Worm (Caenorhabditis elegans) whole organism, early embryonic: ENCODE measurements around the gene F48G7.9.

Experiments
- B0310.2 ChIP-seq: sonication (generic microtip); optimal IDR thresholded peaks from 2 replicates; lab custom pipeline; 2016; ENCODE audit warnings: mild to moderate bottlenecking, missing genetic modification characterization, missing compliant biosample characterization
- F13C5.2 ChIP-seq: sonication (generic microtip); optimal IDR thresholded peaks from 2 replicates; lab custom pipeline; 2017; ENCODE audit warnings: mild to moderate bottlenecking, missing genetic modification characterization, inconsistent platforms, missing compliant biosample characterization
- aly-1 ChIP-seq: sonication (generic microtip); optimal IDR thresholded peaks from 2 replicates; lab custom pipeline; 2016; ENCODE audit warnings: missing genetic modification characterization, missing compliant biosample characterization
- ama-1 ChIP-seq: fragments of 150-350 bp; optimal IDR thresholded peaks from 2 replicates; lab custom pipeline; 2014
- ceh-13 ChIP-seq: fragments of 200-800 bp; sonication (Bioruptor generic); optimal IDR thresholded peaks from 2 replicates; lab custom pipeline; 2018; ENCODE audit warnings: mild to moderate bottlenecking, missing genetic modification characterization, missing compliant biosample characterization
- ceh-36 ChIP-seq: sonication (generic microtip); optimal IDR thresholded peaks from 2 replicates; lab custom pipeline; 2016; ENCODE audit warnings: missing genetic modification characterization, inconsistent platforms, missing compliant biosample characterization
- ets-7 ChIP-seq: sonication (generic microtip); optimal IDR thresholded peaks from 2 replicates; lab custom pipeline; 2016; ENCODE audit warnings: missing genotype, missing genetic modification characterization, missing compliant biosample characterization
- flt-1 ChIP-seq: fragments of 200-800 bp; sonication (Bioruptor generic); IDR thresholded peaks from 2 replicates; pipeline ENCODE4 v1.3.6; 2022; ENCODE audit warnings: missing genetic modification characterization, missing compliant biosample characterization
- hmbx-1 ChIP-seq: sonication (generic microtip); optimal IDR thresholded peaks from 2 replicates; lab custom pipeline; 2016; ENCODE audit warnings: mild to moderate bottlenecking, missing genetic modification characterization, missing compliant biosample characterization
- hmg-4 ChIP-seq: fragments of 200-800 bp; sonication (Bioruptor generic); optimal IDR thresholded peaks from 2 replicates; lab custom pipeline; 2018; ENCODE audit warnings: mild to moderate bottlenecking, missing genetic modification characterization, missing compliant biosample characterization
- hnd-1 ChIP-seq: sonication (generic microtip); optimal IDR thresholded peaks from 2 replicates; lab custom pipeline; 2016; ENCODE audit warnings: missing genetic modification characterization, missing compliant biosample characterization
- pes-1 ChIP-seq: fragments of 200-800 bp; sonication (Bioruptor generic); IDR thresholded peaks from 2 replicates; pipeline ENCODE4 v1.3.6; 2022; ENCODE audit warnings: missing genetic modification reagents, missing genetic modification characterization, missing compliant biosample characterization
- scrt-1 ChIP-seq: fragments of 200-800 bp; sonication (Bioruptor generic); IDR thresholded peaks from 2 replicates; pipeline ENCODE4 v1.3.6; 2022; ENCODE audit warnings: missing genetic modification characterization, missing compliant biosample characterization
- sea-1 ChIP-seq: fragments of 200-800 bp; sonication (Bioruptor generic); conservative IDR thresholded peaks from 2 replicates; pipeline ENCODE4 v1.3.6; 2022; ENCODE audit warnings: missing genetic modification characterization, missing compliant biosample characterization
- tbx-11 ChIP-seq: fragments of 200-800 bp; sonication (Bioruptor generic); IDR thresholded peaks from 2 replicates; pipeline ENCODE4 v1.3.6; 2022; ENCODE audit warnings: missing genetic modification characterization, missing compliant biosample characterization
- tbx-37 ChIP-seq: fragments of 200-800 bp; sonication (Bioruptor generic); conservative IDR thresholded peaks from 2 replicates; pipeline ENCODE4 v1.3.6; 2022; ENCODE audit warnings: missing genetic modification reagents, missing genetic modification characterization, missing compliant biosample characterization
- tra-4 ChIP-seq: sonication (generic microtip); optimal IDR thresholded peaks from 2 replicates; lab custom pipeline; 2017; ENCODE audit warnings: missing genetic modification characterization, missing compliant biosample characterization

The F48G7.9 gene

ce11 chrV:642750-643149 lies 14.3 kb upstream of the F48G7.9 start, which contains the start of gene nhr-190:
Gene nhr-190, minus strand, starts transcription at chrV:642924.
- no peak for TF ChIP-seq tra-4 (tag; lab: Kevin White, UChicago)
- TF ChIP-seq aly-1 (tag; lab: Kevin White, UChicago): no peak
- no peak for TF ChIP-seq flt-1
- no peak for TF ChIP-seq hmbx-1 (tag; lab: Kevin White, UChicago)
- TF ChIP-seq tbx-11 (GFP tag; lab: Robert Waterston, UW): no peak
- no peak for TF ChIP-seq ceh-36
- TF ChIP-seq hmg-4 (GFP tag; lab: Kevin White, UChicago): no peak
- no peak for TF ChIP-seq tbx-37 (GFP tag; lab: Robert Waterston, UW)

ce11 chrV:638328-638727 lies 9.9 kb upstream of the F48G7.9 start, which contains the start of gene srj-37:
Gene srj-37, plus strand, starts transcription at chrV:638628.
- no peak for TF ChIP-seq tbx-11 (GFP tag; lab: Robert Waterston, UW)
- no peak for TF ChIP-seq aly-1 (tag; lab: Kevin White, UChicago)
- TF ChIP-seq ets-7 (tag; lab: Kevin White, UChicago): no peak
- TF ChIP-seq hmg-4 (GFP tag; lab: Kevin White, UChicago): no peak
- no peak for TF ChIP-seq flt-1
- TF ChIP-seq ceh-13 (GFP tag; lab: Kevin White, UChicago): no peak
- TF ChIP-seq pes-1: no peak

- TF ChIP-seq B0310.2 (tag; lab: Kevin White, UChicago) (no peak), hmg-4 (GFP tag; lab: Kevin White, UChicago) (no peak), tra-4 (tag; lab: Kevin White, UChicago) (no peak), hmbx-1 (tag; lab: Kevin White, UChicago) (no peak), ceh-13 (GFP tag; lab: Kevin White, UChicago) (no peak)
These were observed 7.9 kb upstream of the F48G7.9 start, which contains the start of gene pals-31 for ce11 chrV:636281-636680. Gene pals-31, plus strand, starts transcription at chrV:636581.

- no peak for TF ChIP-seq ets-7 (tag; lab: Kevin White, UChicago)
- no peak for TF ChIP-seq ceh-13 (GFP tag; lab: Kevin White, UChicago)
- no peak for TF ChIP-seq ama-1 (lab: Kevin White, UChicago)
- no peak for TF ChIP-seq pes-1
- no peak for TF ChIP-seq sea-1
- no peak for TF ChIP-seq B0310.2 (tag; lab: Kevin White, UChicago)
- no peak for TF ChIP-seq tbx-37 (GFP tag; lab: Robert Waterston, UW)
- TF ChIP-seq F13C5.2 (tag; lab: Kevin White, UChicago): no peak
These were observed 7.2 kb upstream of the F48G7.9 start for ce11 chrV:635630-636029.

- TF ChIP-seq ceh-13 (GFP tag; lab: Kevin White, UChicago) (no peak), tbx-11 (GFP tag; lab: Robert Waterston, UW) (no peak), hmg-4 (GFP tag; lab: Kevin White, UChicago) (no peak), aly-1 (tag; lab: Kevin White, UChicago) (no peak), B0310.2 (tag; lab: Kevin White, UChicago) (no peak)
These were observed 6.4 kb upstream of the F48G7.9 start, which contains the start of gene F48G7.10 for ce11 chrV:634855-635254. Gene F48G7.10, minus strand, starts transcription at chrV:634955.

- TF ChIP-seq ceh-36 (no peak), scrt-1 (GFP tag; lab: Robert Waterston, UW) (no peak), tbx-37 (GFP tag; lab: Robert Waterston, UW) (no peak), pes-1 (no peak), hmg-4 (GFP tag; lab: Kevin White, UChicago) (no peak), aly-1 (tag; lab: Kevin White, UChicago) (no peak), sea-1 (no peak), ets-7 (tag; lab: Kevin White, UChicago) (no peak), ceh-13 (GFP tag; lab: Kevin White, UChicago) (no peak), hmbx-1 (tag; lab: Kevin White, UChicago) (no peak), F13C5.2 (tag; lab: Kevin White, UChicago) (no peak)
These were observed 3.4 kb upstream of the F48G7.9 start for ce11 chrV:631832-632231.

- TF ChIP-seq hnd-1 (tag; lab: Kevin White, UChicago): no peak
- TF ChIP-seq flt-1: no peak
- TF ChIP-seq tbx-37 (GFP tag; lab: Robert Waterston, UW): no peak
- TF ChIP-seq sea-1: no peak
- TF ChIP-seq ceh-13 (GFP tag; lab: Kevin White, UChicago): no peak
- TF ChIP-seq ceh-36: no peak
- no peak for TF ChIP-seq pes-1
- no peak for TF ChIP-seq hmbx-1 (tag; lab: Kevin White, UChicago)
- TF ChIP-seq ama-1 (lab: Kevin White, UChicago): no peak
- no peak for TF ChIP-seq B0310.2 (tag; lab: Kevin White, UChicago)
- no peak for TF ChIP-seq tra-4 (tag; lab: Kevin White, UChicago)
- TF ChIP-seq hmg-4 (GFP tag; lab: Kevin White, UChicago): no peak
- TF ChIP-seq scrt-1 (GFP tag; lab: Robert Waterston, UW): no peak
These were observed 842 bp downstream of the F48G7.9 start, which contains the start of gene F48G7.8 for ce11 chrV:627585-627984. Gene F48G7.8, minus strand, starts transcription at chrV:627685.

ce11 chrV:626321-626720 lies 2.1 kb downstream of the F48G7.9 start, which contains the start of gene F48G7.7:
Gene F48G7.7, minus strand, starts transcription at chrV:626421.
- no peak for TF ChIP-seq flt-1
- TF ChIP-seq aly-1 (tag; lab: Kevin White, UChicago): no peak
- TF ChIP-seq ceh-13 (GFP tag; lab: Kevin White, UChicago): no peak
- no peak for TF ChIP-seq scrt-1 (GFP tag; lab: Robert Waterston, UW)
- TF ChIP-seq tra-4 (tag; lab: Kevin White, UChicago): no peak
- no peak for TF ChIP-seq tbx-37 (GFP tag; lab: Robert Waterston, UW)
- TF ChIP-seq hnd-1 (tag; lab: Kevin White, UChicago): no peak
- TF ChIP-seq F13C5.2 (tag; lab: Kevin White, UChicago): no peak
- TF ChIP-seq hmbx-1 (tag; lab: Kevin White, UChicago): no peak
- TF ChIP-seq tbx-11 (GFP tag; lab: Robert Waterston, UW): no peak
- TF ChIP-seq ceh-36: no peak
- TF ChIP-seq ets-7 (tag; lab: Kevin White, UChicago): no peak
- TF ChIP-seq sea-1: no peak
